Worm (Caenorhabditis elegans) whole organism, L1 larva: Measurements from ENCODE around the gene his-70.

ENCODE experiments used
- F16B12.6 ChIP-seq: fragments of 150-350 bp; optimal IDR thresholded peaks from 2 replicates; lab custom pipeline; 2014; ENCODE audit warnings: missing biosample characterization, missing genetic modification characterization
- Y116A8C.19 ChIP-seq: sonication (generic microtip); optimal IDR thresholded peaks from 2 replicates; lab custom pipeline; 2016; ENCODE audit warnings: missing compliant biosample characterization, missing genetic modification characterization, borderline replicate concordance
- ama-1 ChIP-seq: fragments of 150-350 bp; optimal IDR thresholded peaks from 2 replicates; lab custom pipeline; 2014
- blmp-1 ChIP-seq: fragments of 150-350 bp; optimal IDR thresholded peaks from 2 replicates; lab custom pipeline; 2014; ENCODE audit warnings: missing biosample characterization, missing genetic modification characterization
- ceh-63 ChIP-seq: fragments of 200-800 bp; sonication (Bioruptor generic); optimal IDR thresholded peaks from 2 replicates; lab custom pipeline; 2018; ENCODE audit warnings: mild to moderate bottlenecking, missing genetic modification characterization, missing compliant biosample characterization
- ceh-82 ChIP-seq, 3 experiments: fragments of 150-350 bp in 1 of 3; sonication (generic microtip) in 2 of 3; optimal IDR thresholded peaks; 2 replicates each; lab custom pipeline; 2014 to 2017; ENCODE audit warnings: missing biosample characterization in 3 of 3, missing genetic modification characterization in 3 of 3
- ceh-90 ChIP-seq: sonication (generic microtip); optimal IDR thresholded peaks from 2 replicates; lab custom pipeline; 2016; ENCODE audit warnings: missing genetic modification characterization, missing compliant biosample characterization
- dpl-1 ChIP-seq, 3 experiments: fragments of 150-350 bp in 2 of 3; sonication (generic microtip) in 1 of 3; optimal IDR thresholded peaks; 2 replicates each; lab custom pipeline; 2014 to 2017; ENCODE audit warnings: missing biosample characterization in 3 of 3, missing genetic modification characterization in 3 of 3, missing genetic modification reagents in 3 of 3
- efl-1 ChIP-seq, 4 experiments: fragments of 150-350 bp; optimal IDR thresholded peaks in 3 of 4; peaks in 1 of 4; 1 replicate in 1 of 4; 2 replicates in 3 of 4; lab custom pipeline; 2014; ENCODE audit warnings: missing biosample characterization in 2 of 4, missing genetic modification characterization in 2 of 4, missing genetic modification reagents in 2 of 4
- efl-3 ChIP-seq: fragments of 200-800 bp; sonication (Bioruptor generic); optimal IDR thresholded peaks from 2 replicates; lab custom pipeline; 2018; ENCODE audit warnings: mild to moderate bottlenecking, missing genetic modification characterization, missing compliant biosample characterization
- elt-2 ChIP-seq: sonication (generic microtip); optimal IDR thresholded peaks from 2 replicates; lab custom pipeline; 2016; ENCODE audit warnings: missing genetic modification characterization, mild to moderate bottlenecking, inconsistent platforms, missing compliant biosample characterization, missing genetic modification reagents
- ets-5 ChIP-seq: fragments of 200-800 bp; sonication (Bioruptor generic); IDR thresholded peaks from 2 replicates; pipeline ENCODE4 v1.3.6; 2022; ENCODE audit warnings: missing genetic modification characterization, missing compliant biosample characterization
- fkh-4 ChIP-seq: sonication (generic microtip); optimal IDR thresholded peaks from 2 replicates; lab custom pipeline; 2016; ENCODE audit warnings: missing compliant biosample characterization, missing genetic modification characterization, borderline replicate concordance
- fkh-8 ChIP-seq: sonication (generic microtip); optimal IDR thresholded peaks from 2 replicates; lab custom pipeline; 2016; ENCODE audit warnings: mild to moderate bottlenecking, missing genetic modification characterization, missing compliant biosample characterization
- grh-1 ChIP-seq: fragments of 200-800 bp; sonication (Bioruptor generic); IDR thresholded peaks from 2 replicates; pipeline ENCODE4 v1.3.6; 2022; ENCODE audit warnings: missing genetic modification reagents, missing genetic modification characterization, missing compliant biosample characterization
- hpl-2 ChIP-seq: fragments of 150-350 bp; optimal IDR thresholded peaks from 2 replicates; lab custom pipeline; 2014; ENCODE audit warnings: missing biosample characterization, missing genetic modification reagents, missing genetic modification characterization
- irx-1 ChIP-seq: sonication (generic microtip); optimal IDR thresholded peaks from 2 replicates; lab custom pipeline; 2016; ENCODE audit warnings: missing genetic modification characterization, missing compliant biosample characterization
- isw-1 ChIP-seq: fragments of 200-800 bp; sonication (Bioruptor generic); IDR thresholded peaks from 2 replicates; pipeline ENCODE4 v1.3.6; 2022; ENCODE audit warnings: missing genetic modification characterization, missing compliant biosample characterization
- jun-1 ChIP-seq: fragments of 150-350 bp; optimal IDR thresholded peaks from 2 replicates; lab custom pipeline; 2014; ENCODE audit warnings: missing biosample characterization, missing genetic modification reagents, missing genetic modification characterization
- lin-14 ChIP-seq: fragments of 200-800 bp; sonication (Bioruptor generic); optimal IDR thresholded peaks from 2 replicates; lab custom pipeline; 2018; ENCODE audit warnings: mild to moderate bottlenecking, missing genetic modification characterization, moderate library complexity, missing compliant biosample characterization
- lin-35 ChIP-seq, 2 experiments: fragments of 150-350 bp; optimal IDR thresholded peaks; 2 replicates each; lab custom pipeline; 2014; ENCODE audit warnings: missing biosample characterization in 2 of 2, missing genetic modification characterization in 2 of 2, missing genetic modification reagents in 2 of 2
- lir-3 ChIP-seq: sonication (generic microtip); optimal IDR thresholded peaks from 2 replicates; lab custom pipeline; 2016; ENCODE audit warnings: mild to moderate bottlenecking, missing genetic modification characterization, moderate library complexity, missing compliant biosample characterization; ENCODE audit not compliant: poor library complexity
- lsy-2 ChIP-seq, 2 experiments: fragments of 150-350 bp; optimal IDR thresholded peaks; 2 replicates each; lab custom pipeline; 2014; ENCODE audit warnings: missing biosample characterization in 2 of 2, missing genetic modification characterization in 2 of 2
- mab-9 ChIP-seq: fragments of 200-800 bp; sonication (Bioruptor generic); IDR thresholded peaks from 2 replicates; pipeline ENCODE4 v1.3.6; 2022; ENCODE audit warnings: missing genetic modification reagents, missing genetic modification characterization, missing compliant biosample characterization
- mep-1 ChIP-seq: fragments of 150-350 bp; optimal IDR thresholded peaks from 2 replicates; lab custom pipeline; 2014; ENCODE audit warnings: missing biosample characterization, missing genetic modification characterization
- nhr-12 ChIP-seq: sonication (generic microtip); optimal IDR thresholded peaks from 2 replicates; lab custom pipeline; 2017; ENCODE audit warnings: missing biosample characterization, missing genetic modification characterization
- nhr-20 ChIP-seq: sonication (generic microtip); optimal IDR thresholded peaks from 2 replicates; lab custom pipeline; 2016; ENCODE audit warnings: mild to moderate bottlenecking, missing genetic modification characterization, missing compliant biosample characterization
- nhr-237 ChIP-seq: fragments of 150-350 bp; optimal IDR thresholded peaks from 2 replicates; lab custom pipeline; 2014; ENCODE audit warnings: missing biosample characterization, missing genetic modification characterization
- nhr-47 ChIP-seq: sonication (generic microtip); optimal IDR thresholded peaks from 2 replicates; lab custom pipeline; 2016; ENCODE audit warnings: mild to moderate bottlenecking, missing genetic modification characterization, moderate library complexity, missing compliant biosample characterization
- nhr-71 ChIP-seq: sonication (generic microtip); optimal IDR thresholded peaks from 2 replicates; lab custom pipeline; 2016; ENCODE audit warnings: mild to moderate bottlenecking, missing genetic modification characterization, moderate library complexity, missing compliant biosample characterization
- nhr-76 ChIP-seq: sonication (generic microtip); optimal IDR thresholded peaks from 2 replicates; lab custom pipeline; 2017; ENCODE audit warnings: missing biosample characterization, missing genetic modification characterization
- nhr-77 ChIP-seq: fragments of 150-350 bp; optimal IDR thresholded peaks from 2 replicates; lab custom pipeline; 2014; ENCODE audit warnings: missing biosample characterization, missing genetic modification characterization
- nhr-84 ChIP-seq: sonication (generic microtip); optimal IDR thresholded peaks from 2 replicates; lab custom pipeline; 2017; ENCODE audit warnings: missing biosample characterization, missing genetic modification characterization
- nhr-90 ChIP-seq: sonication (generic microtip); optimal IDR thresholded peaks from 2 replicates; lab custom pipeline; 2016; ENCODE audit warnings: mild to moderate bottlenecking, missing genetic modification characterization, missing compliant biosample characterization; ENCODE audit not compliant: poor library complexity
- pag-3 ChIP-seq: sonication (generic microtip); optimal IDR thresholded peaks from 2 replicates; lab custom pipeline; 2017; ENCODE audit warnings: missing genetic modification characterization, mild to moderate bottlenecking, missing compliant biosample characterization, antibody characterized with exemption, borderline replicate concordance; ENCODE audit not compliant: insufficient read depth
- pqm-1 ChIP-seq: sonication (generic microtip); optimal IDR thresholded peaks from 3 replicates; lab custom pipeline; 2017; ENCODE audit warnings: missing biosample characterization, missing genetic modification characterization
- rnt-1 ChIP-seq: sonication (generic microtip); optimal IDR thresholded peaks from 2 replicates; lab custom pipeline; 2016; ENCODE audit warnings: mild to moderate bottlenecking, missing genetic modification characterization, moderate library complexity, missing compliant biosample characterization
- snu-23 ChIP-seq: sonication (generic microtip); optimal IDR thresholded peaks from 2 replicates; lab custom pipeline; 2016; ENCODE audit warnings: missing genetic modification characterization, missing compliant biosample characterization
- sptf-1 ChIP-seq: fragments of 150-350 bp; optimal IDR thresholded peaks from 2 replicates; lab custom pipeline; 2014; ENCODE audit warnings: missing biosample characterization, missing genetic modification characterization
- swsn-7 ChIP-seq: sonication (generic microtip); optimal IDR thresholded peaks from 2 replicates; lab custom pipeline; 2016; ENCODE audit warnings: missing genetic modification characterization, missing compliant biosample characterization
- unc-130 ChIP-seq: fragments of 150-350 bp; optimal IDR thresholded peaks from 2 replicates; lab custom pipeline; 2017; ENCODE audit warnings: missing biosample characterization, missing genetic modification characterization, inconsistent platforms
- unc-98 ChIP-seq: fragments of 200-800 bp; sonication (Bioruptor generic); IDR thresholded peaks from 2 replicates; pipeline ENCODE4 v1.3.6; 2022; ENCODE audit warnings: missing genetic modification characterization, missing compliant biosample characterization
- zip-4 ChIP-seq: fragments of 200-800 bp; sonication (Bioruptor generic); optimal IDR thresholded peaks from 2 replicates; lab custom pipeline; 2018; ENCODE audit warnings: mild to moderate bottlenecking, missing genetic modification characterization, moderate library complexity, missing compliant biosample characterization
- ztf-11 ChIP-seq, 2 experiments: sonication (generic microtip); optimal IDR thresholded peaks; 2 replicates each; lab custom pipeline; 2016 to 2017; ENCODE audit warnings: missing genetic modification characterization in 2 of 2, missing biosample characterization in 1 of 2, missing compliant biosample characterization in 1 of 2

Gene his-70

ce11 chrIII:4019801-4020200, 40.1 kb downstream of the his-70 start, which contains the start of gene snpc-3.4 (continued):
- TF ChIP-seq nhr-90 (tag; lab: Kevin White, UChicago) (peak; percentile 43), snu-23 (GFP tag; lab: Kevin White, UChicago) (peak; percentile 82), lir-3 (tag; lab: Kevin White, UChicago) (no peak), rnt-1 (tag; lab: Kevin White, UChicago) (peak; percentile 55), pqm-1 (no peak), mep-1 (tag; lab: Kevin White, UChicago) (peak; percentile 88), fkh-8 (tag; lab: Kevin White, UChicago) (peak; percentile 57), efl-3 (GFP tag; lab: Kevin White, UChicago) (no peak), nhr-84 (tag; lab: Kevin White, UChicago) (no peak), nhr-71 (peak; percentile 75), Y116A8C.19 (tag; lab: Kevin White, UChicago) (no peak), ceh-90 (tag; lab: Kevin White, UChicago) (no peak), nhr-12 (tag; lab: Kevin White, UChicago) (no peak), sptf-1 (no peak), zip-4 (GFP tag; lab: Kevin White, UChicago) (no peak), nhr-237 (tag; lab: Kevin White, UChicago) (no peak), blmp-1 (tag; lab: Kevin White, UChicago) (peak; percentile 57), nhr-47 (tag; lab: Kevin White, UChicago) (peak; percentile 77), swsn-7 (tag; lab: Kevin White, UChicago) (peak; percentile 61)
- TF ChIP-seq, all 84 proteins: peak for 38

ce11 chrIII:4018591-4019580, 41.0 kb downstream of the his-70 start:
- TF ChIP-seq ztf-11 (tag; optimal IDR thresholded peaks at IDR 0.05; lab: Kevin White, UChicago) (peak in 1 of 2 experiments; percentile 34), fkh-4 (tag; lab: Kevin White, UChicago) (no peak), ceh-90 (tag; lab: Kevin White, UChicago) (no peak), nhr-77 (tag; lab: Kevin White, UChicago) (no peak), mab-9 (GFP tag; lab: Robert Waterston, UW) (0 out of 2 replicates have a peak, but pooled peaks have one; percentile 9), snu-23 (GFP tag; lab: Kevin White, UChicago) (peak; percentile 10), efl-1 (optimal IDR thresholded peaks at IDR 0.05; lab: Kevin White, UChicago) (peak in 1 of 2 experiments; percentile 20), efl-1 (GFP tag; optimal IDR thresholded peaks at IDR 0.05 in 1 of 2; lab: Kevin White, UChicago) (peak; percentile 13 to 62), hpl-2 (no peak), isw-1 (no peak), ceh-82 (tag; optimal IDR thresholded peaks at IDR 0.05; lab: Kevin White, UChicago) (peak in 1 of 3 experiments; percentile 19), lir-3 (tag; lab: Kevin White, UChicago) (no peak), pqm-1 (no peak), fkh-8 (tag; lab: Kevin White, UChicago) (no peak), nhr-20 (tag; lab: Kevin White, UChicago) (peak; percentile 6), ama-1 (lab: Kevin White, UChicago) (no peak), grh-1 (GFP tag; lab: Robert Waterston, UW) (no peak), rnt-1 (tag; lab: Kevin White, UChicago) (peak; percentile 38), ceh-63 (GFP tag; lab: Kevin White, UChicago) (no peak), lsy-2 (tag; optimal IDR thresholded peaks at IDR 0.05; lab: Kevin White, UChicago) (peak; percentile 4 to 37), elt-2 (tag; lab: Kevin White, UChicago) (peak; percentile 22), F16B12.6 (peak; percentile 4), ets-5 (GFP tag; lab: Robert Waterston, UW) (no peak), jun-1 (tag; lab: Kevin White, UChicago) (no peak), nhr-12 (tag; lab: Kevin White, UChicago) (no peak), pag-3 (no peak), unc-98 (GFP tag; lab: Robert Waterston, UW) (no peak), nhr-237 (tag; lab: Kevin White, UChicago) (no peak), nhr-47 (tag; lab: Kevin White, UChicago) (peak; percentile 6), unc-130 (tag; lab: Kevin White, UChicago) (peak; percentile 5), irx-1 (peak; percentile 7), nhr-76 (no peak), swsn-7 (tag; lab: Kevin White, UChicago) (peak; percentile 23), nhr-90 (tag; lab: Kevin White, UChicago) (no peak), dpl-1 (GFP tag; optimal IDR thresholded peaks at IDR 0.05; lab: Kevin White, UChicago) (peak in 2 of 3 experiments; percentile 7 to 30), nhr-71 (peak; percentile 11), lin-14 (GFP tag; lab: Kevin White, UChicago) (peak; percentile 93), lin-35 (GFP tag; optimal IDR thresholded peaks at IDR 0.05; lab: Kevin White, UChicago) (peak in 1 of 2 experiments; percentile 2)
